Worm (Caenorhabditis elegans) whole organism, midembryonic: Measurements from ENCODE around the gene F11D11.12.

Experiments
- T22C8.4 ChIP-seq: fragments of 200-800 bp; sonication (Bioruptor generic); IDR thresholded peaks from 2 replicates; pipeline ENCODE4 v1.3.6; 2022; ENCODE audit warnings: missing genetic modification characterization, missing compliant biosample characterization
- cog-1 ChIP-seq: sonication (generic microtip); optimal IDR thresholded peaks from 2 replicates; lab custom pipeline; 2016; ENCODE audit warnings: missing genetic modification characterization, missing compliant biosample characterization
- klf-2 ChIP-seq: fragments of 200-800 bp; sonication (Bioruptor generic); conservative IDR thresholded peaks from 2 replicates; pipeline ENCODE4 v1.3.6; 2022; ENCODE audit warnings: missing genetic modification reagents, missing genetic modification characterization, missing compliant biosample characterization
- med-1 ChIP-seq: sonication (generic microtip); optimal IDR thresholded peaks from 2 replicates; lab custom pipeline; 2017; ENCODE audit warnings: missing genetic modification characterization, mild to moderate bottlenecking, missing compliant biosample characterization, antibody characterized with exemption, missing genetic modification reagents; ENCODE audit not compliant: insufficient read depth
- ref-1 ChIP-seq: fragments of 200-800 bp; sonication (Bioruptor generic); conservative IDR thresholded peaks from 2 replicates; pipeline ENCODE4 v1.3.6; 2022; ENCODE audit warnings: missing genetic modification reagents, missing genetic modification characterization, missing compliant biosample characterization
- ztf-23 ChIP-seq: fragments of 200-800 bp; sonication (Bioruptor generic); IDR thresholded peaks from 2 replicates; pipeline ENCODE4 v1.3.6; 2022; ENCODE audit warnings: missing genetic modification reagents, missing genetic modification characterization, missing compliant biosample characterization
- ztf-29 ChIP-seq: fragments of 200-800 bp; sonication (Bioruptor generic); IDR thresholded peaks from 2 replicates; pipeline ENCODE4 v1.3.6; 2022; ENCODE audit warnings: missing genetic modification reagents, missing genetic modification characterization, missing compliant biosample characterization

- TF ChIP-seq ztf-29 (no peak), ref-1 (GFP tag; lab: Robert Waterston, UW) (no peak), cog-1 (tag; lab: Kevin White, UChicago) (no peak), T22C8.4 (GFP tag; lab: Robert Waterston, UW) (no peak), klf-2 (GFP tag; lab: Robert Waterston, UW) (no peak), med-1 (GFP tag; lab: Kevin White, UChicago) (no peak), ztf-23 (GFP tag; lab: Robert Waterston, UW) (no peak)
These were observed 16.1 kb downstream of the F11D11.12 start, which contains the start of gene scl-20 for ce11 chrV:18734381-18734780.
